Fruit fly (Drosophila melanogaster): ENCODE measurements around the gene SmydA-8.

The SmydA-8 gene

DNA sequence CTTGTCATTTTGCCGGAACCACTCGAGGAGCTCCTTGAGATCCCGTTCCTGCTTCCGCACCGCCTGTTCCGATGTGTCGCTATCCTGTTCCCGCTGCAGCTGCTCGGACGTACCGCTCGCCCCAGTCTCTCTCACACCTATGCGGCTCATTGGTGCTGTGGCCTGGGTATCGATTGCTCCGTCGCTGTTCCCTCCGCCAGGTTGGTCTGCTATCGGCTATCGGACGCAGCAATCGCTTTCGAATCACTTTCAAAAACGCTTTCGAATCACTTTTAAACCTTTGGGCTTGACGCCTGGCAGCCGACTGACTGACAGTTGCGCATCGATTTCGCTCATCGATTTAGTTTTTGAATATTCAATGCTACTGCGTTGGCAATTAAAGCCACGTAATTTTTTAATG lies 38.1 kb upstream of the SmydA-8 start, which contains the start of gene CG3191 (continued):
- TF ChIP-seq Med (GFP tag), result peak; percentile 46
- TF ChIP-seq pho (GFP tag; optimal IDR thresholded peaks at IDR 0.05), result no peak
- no peak for TF ChIP-seq CG1647 (GFP tag; optimal IDR thresholded peaks at IDR 0.05)
- TF ChIP-seq Dref (GFP tag; IDR thresholded peaks at IDR 0.05), result peak; percentile 64
- TF ChIP-seq Dp (GFP tag; optimal IDR thresholded peaks at IDR 0.05), result peak; percentile 40
- TF ChIP-seq CG7786 (GFP tag; optimal IDR thresholded peaks at IDR 0.05), result no peak
- no peak for TF ChIP-seq CG4730 (GFP tag; IDR thresholded peaks at IDR 0.05)
- TF ChIP-seq Opbp (GFP tag; IDR thresholded peaks at IDR 0.05; ENCODE audit: partially characterized antibody), result peak; percentile 51; the same call in 1 of the 3 replicates
- TF ChIP-seq CG17802 (tag; optimal IDR thresholded peaks at IDR 0.05), result no peak
- TF ChIP-seq hb (GFP tag; IDR thresholded peaks at IDR 0.05; ENCODE audit: partially characterized antibody), result 0 out of 3 replicates have a peak, but pooled peaks have one; percentile 35
- TF ChIP-seq NK7.1 (GFP tag; optimal IDR thresholded peaks at IDR 0.05), result no peak
- TF ChIP-seq vnd (GFP tag; IDR thresholded peaks at IDR 0.05; ENCODE audit: partially characterized antibody), result peak; percentile 50; the same call in 2 of the 3 replicates
- TF ChIP-seq CG14860 (GFP tag; IDR thresholded peaks at IDR 0.05; ENCODE audit: partially characterized antibody), result 0 out of 3 replicates have a peak, but pooled peaks have one; percentile 48
- no peak for TF ChIP-seq Awh (GFP tag; IDR thresholded peaks at IDR 0.05)
- no peak for TF ChIP-seq sisA (GFP tag; IDR thresholded peaks at IDR 0.05)
- no peak for TF ChIP-seq onecut (GFP tag; IDR thresholded peaks at IDR 0.05)
- TF ChIP-seq CG6254 (GFP tag; optimal IDR thresholded peaks at IDR 0.05), result no peak
- TF ChIP-seq CG16813 (GFP tag; IDR thresholded peaks at IDR 0.05; ENCODE audit: partially characterized antibody), result 0 out of 3 replicates have a peak, but pooled peaks have one; percentile 40
- 0 out of 2 replicates have a peak, but pooled peaks have one; percentile 2 for TF ChIP-seq MBD-R2 (GFP tag; IDR thresholded peaks at IDR 0.05)
- TF ChIP-seq Hand (GFP tag; optimal IDR thresholded peaks at IDR 0.05), result no peak
- no peak for TF ChIP-seq CG12769 (tag; optimal IDR thresholded peaks at IDR 0.05)
- peak; percentile 31 for TF ChIP-seq BEAF-32 (GFP tag; optimal IDR thresholded peaks at IDR 0.05)
- no peak for TF ChIP-seq HmgZ (tag; optimal IDR thresholded peaks at IDR 0.05)
- TF ChIP-seq rib (GFP tag; IDR thresholded peaks at IDR 0.05), result no peak
- TF ChIP-seq insv (GFP tag; optimal IDR thresholded peaks at IDR 0.05), result no peak
- 0 out of 4 replicates have a peak, but pooled peaks have one; percentile 34 for TF ChIP-seq Dll (GFP tag; IDR thresholded peaks at IDR 0.05; ENCODE audit: partially characterized antibody)

DNA sequence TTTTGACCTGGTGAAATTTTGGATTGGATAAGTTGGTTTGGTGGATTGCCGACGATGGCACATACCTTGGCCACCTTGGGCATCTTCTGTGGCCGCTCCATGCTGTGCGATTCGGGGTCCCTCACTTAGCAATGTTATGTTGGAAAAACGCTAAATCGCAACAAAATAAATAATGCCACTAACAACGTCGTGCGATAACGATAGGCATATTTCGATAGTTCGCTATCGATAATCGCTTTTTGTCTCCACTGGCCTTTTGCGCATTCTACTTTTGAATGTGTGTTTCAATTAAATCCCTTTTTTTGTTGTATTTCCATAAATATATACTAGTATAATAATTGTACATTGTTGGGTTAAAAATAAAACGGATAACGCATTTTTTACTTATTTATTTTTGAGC lies 36.2 kb upstream of the SmydA-8 start, which contains the start of gene crn:
crn (minus strand) TSS at position 221 of the 400 bp plus-strand sequence.
- TF ChIP-seq dmrt11E (tag; optimal IDR thresholded peaks at IDR 0.05), result no peak
- no peak for TF ChIP-seq dimm (GFP tag; IDR thresholded peaks at IDR 0.05)
- no peak for TF ChIP-seq CG5245 (GFP tag; optimal IDR thresholded peaks at IDR 0.05)
- no peak for TF ChIP-seq CG11723 (GFP tag; optimal IDR thresholded peaks at IDR 0.05)
- no peak for TF ChIP-seq cad (GFP tag; optimal IDR thresholded peaks at IDR 0.05)
- TF ChIP-seq nau (GFP tag; optimal IDR thresholded peaks at IDR 0.05), result no peak
- no peak for TF ChIP-seq Max (GFP tag; optimal IDR thresholded peaks at IDR 0.05)
- TF ChIP-seq unc-4 (GFP tag; IDR thresholded peaks at IDR 0.05; ENCODE audit: partially characterized antibody), result peak; percentile 53; the same call in 1 of the 2 replicates
- peak; percentile 34 for TF ChIP-seq pzg (GFP tag; optimal IDR thresholded peaks at IDR 0.05)
- no peak for TF ChIP-seq HmgZ (tag; optimal IDR thresholded peaks at IDR 0.05)
- peak; percentile 59; the same call in 2 of the 3 replicates for TF ChIP-seq CG16813 (GFP tag; IDR thresholded peaks at IDR 0.05; ENCODE audit: partially characterized antibody)
- no peak for TF ChIP-seq CG13624 (GFP tag; optimal IDR thresholded peaks at IDR 0.05)
- TF ChIP-seq hbn (GFP tag; IDR thresholded peaks at IDR 0.05; ENCODE audit: partially characterized antibody), result peak; percentile 49; the same call in 1 of the 2 replicates
- no peak for TF ChIP-seq Sox100B (GFP tag; optimal IDR thresholded peaks at IDR 0.05)
- TF ChIP-seq CG1647 (GFP tag; optimal IDR thresholded peaks at IDR 0.05), result no peak
- no peak for TF ChIP-seq slp2 (GFP tag; optimal IDR thresholded peaks at IDR 0.05)
- peak; percentile 63; the same call in 1 of the 3 replicates for TF ChIP-seq CG6791 (GFP tag; IDR thresholded peaks at IDR 0.05; ENCODE audit: partially characterized antibody)
- no peak for TF ChIP-seq Lhr (GFP tag; optimal IDR thresholded peaks at IDR 0.05)
- no peak for TF ChIP-seq luna (GFP tag; optimal IDR thresholded peaks at IDR 0.05)
- no peak for TF ChIP-seq CG2875 (GFP tag; optimal IDR thresholded peaks at IDR 0.05)
- no peak for TF ChIP-seq repo (GFP tag; optimal IDR thresholded peaks at IDR 0.05)
- no peak for TF ChIP-seq CG10321 (GFP tag; IDR thresholded peaks at IDR 0.05)
- TF ChIP-seq gsb-n (tag; optimal IDR thresholded peaks at IDR 0.05), result no peak
- no peak for TF ChIP-seq yki (optimal IDR thresholded peaks at IDR 0.05)
- peak; percentile 28 for TF ChIP-seq Sry-δ (GFP tag; optimal IDR thresholded peaks at IDR 0.05)
- no peak for TF ChIP-seq CG31441 (GFP tag; IDR thresholded peaks at IDR 0.05)
- TF ChIP-seq maf-S (GFP tag; optimal IDR thresholded peaks at IDR 0.05), result no peak
